Worm (Caenorhabditis elegans): Measurements from ENCODE around the gene Y62H9A.13.

DNA sequence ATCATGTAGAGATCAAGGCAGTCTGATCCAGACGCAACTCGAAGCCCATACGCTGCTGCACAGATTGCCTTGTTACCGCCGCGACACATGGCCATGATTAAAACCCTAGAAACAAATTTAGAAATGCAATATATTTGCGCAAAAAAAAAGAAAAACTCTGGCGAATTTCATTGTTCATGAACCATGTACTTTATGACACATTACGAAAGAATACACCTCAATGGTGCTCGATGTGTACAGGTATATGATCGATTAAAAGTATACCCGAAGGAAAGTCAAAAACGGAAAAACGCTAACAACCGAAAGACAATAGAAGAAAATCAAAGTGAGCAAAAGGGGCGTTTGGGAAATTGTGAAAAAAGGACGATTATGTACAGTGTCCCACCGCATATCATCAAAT lies 24.5 kb upstream of the Y62H9A.13 start, which contains the start of gene Y62H9A.8:
- TF ChIP-seq dve-1 (tag; optimal IDR thresholded peaks at IDR 0.05) (no peak), ama-1 (optimal IDR thresholded peaks at IDR 0.05) (no peak), hlh-30 (tag; optimal IDR thresholded peaks at IDR 0.05; ENCODE audit: insufficient read depth) (no peak), fkh-6 (tag; optimal IDR thresholded peaks at IDR 0.05) (no peak), pha-4 (tag; optimal IDR thresholded peaks at IDR 0.05) (no peak), elt-2 (tag; optimal IDR thresholded peaks at IDR 0.05) (no peak), ceh-19 (GFP tag; optimal IDR thresholded peaks at IDR 0.05) (no peak), syd-9 (tag; optimal IDR thresholded peaks at IDR 0.05) (no peak), che-1 (tag; optimal IDR thresholded peaks at IDR 0.05) (no peak), sdc-2 (tag; optimal IDR thresholded peaks at IDR 0.05) (no peak), pat-9 (tag; optimal IDR thresholded peaks at IDR 0.05) (no peak), nhr-11 (tag; optimal IDR thresholded peaks at IDR 0.05) (no peak), ttx-3 (tag; optimal IDR thresholded peaks at IDR 0.05) (no peak), ref-2 (tag; optimal IDR thresholded peaks at IDR 0.05) (no peak)

Measured in whole organism, late embryonic.